Worm (Caenorhabditis elegans) whole organism, L2 larva: ENCODE measurements around the gene let-716.
A peak's percentile ranks its signal among the peaks of the same experiment; 100 is the strongest.

Experiments used
- C34F6.9 ChIP-seq: fragments of 150-350 bp; optimal IDR thresholded peaks from 2 replicates; lab custom pipeline; 2014; ENCODE audit warnings: missing biosample characterization, missing genetic modification characterization
- F13H6.1 ChIP-seq: sonication (generic microtip); optimal IDR thresholded peaks from 2 replicates; lab custom pipeline; 2016; ENCODE audit warnings: missing genetic modification characterization, missing compliant biosample characterization
- Y55F3AM.14 ChIP-seq: fragments of 200-800 bp; sonication (Bioruptor generic); optimal IDR thresholded peaks from 2 replicates; lab custom pipeline; 2018; ENCODE audit warnings: mild to moderate bottlenecking, missing genetic modification characterization, missing compliant biosample characterization
- ZK546.5 ChIP-seq: sonication (generic microtip); optimal IDR thresholded peaks from 2 replicates; lab custom pipeline; 2017; ENCODE audit warnings: missing biosample characterization, missing genetic modification characterization
- alr-1 ChIP-seq: fragments of 150-350 bp; optimal IDR thresholded peaks from 2 replicates; lab custom pipeline; 2014; ENCODE audit warnings: missing biosample characterization, missing genetic modification characterization
- ama-1 ChIP-seq: fragments of 150-350 bp; optimal IDR thresholded peaks from 2 replicates; lab custom pipeline; 2018; ENCODE audit warnings: inconsistent platforms
- ceh-16 ChIP-seq: fragments of 150-350 bp; optimal IDR thresholded peaks from 2 replicates; lab custom pipeline; 2014; ENCODE audit warnings: missing biosample characterization, missing genetic modification characterization
- crh-2 ChIP-seq: sonication (generic microtip); optimal IDR thresholded peaks from 2 replicates; lab custom pipeline; 2017; ENCODE audit warnings: missing biosample characterization, missing genetic modification characterization
- dmd-4 ChIP-seq: sonication (generic microtip); optimal IDR thresholded peaks from 2 replicates; lab custom pipeline; 2017; ENCODE audit warnings: missing biosample characterization, missing genetic modification characterization
- egl-27 ChIP-seq: sonication (generic microtip); optimal IDR thresholded peaks from 3 replicates; lab custom pipeline; 2017; ENCODE audit warnings: missing biosample characterization, missing genetic modification reagents, missing genetic modification characterization
- elt-3 ChIP-seq: sonication (generic microtip); optimal IDR thresholded peaks from 2 replicates; lab custom pipeline; 2017; ENCODE audit warnings: missing biosample characterization, missing genetic modification characterization
- lin-11 ChIP-seq: fragments of 150-350 bp; sonication (generic microtip); optimal IDR thresholded peaks from 2 replicates; lab custom pipeline; 2014; ENCODE audit warnings: missing biosample characterization, missing genetic modification characterization, inconsistent platforms, mixed read lengths
- lin-13 ChIP-seq: fragments of 150-350 bp; optimal IDR thresholded peaks from 2 replicates; lab custom pipeline; 2014; ENCODE audit warnings: missing biosample characterization, missing genetic modification reagents, missing genetic modification characterization
- lin-39 ChIP-seq: fragments of 150-350 bp; optimal IDR thresholded peaks from 2 replicates; lab custom pipeline; 2014; ENCODE audit warnings: missing biosample characterization, missing genetic modification reagents, missing genetic modification characterization
- lsy-2 ChIP-seq, 2 experiments: fragments of 150-350 bp in 1 of 2; sonication (generic microtip) in 1 of 2; optimal IDR thresholded peaks; 2 replicates each; lab custom pipeline; 2014 to 2017; ENCODE audit warnings: missing biosample characterization in 2 of 2, missing genetic modification characterization in 2 of 2
- mab-5 ChIP-seq: fragments of 150-350 bp; optimal IDR thresholded peaks from 2 replicates; lab custom pipeline; 2014; ENCODE audit warnings: missing biosample characterization, missing genetic modification characterization
- mbf-1 ChIP-seq: sonication (generic microtip); optimal IDR thresholded peaks from 2 replicates; lab custom pipeline; 2017; ENCODE audit warnings: missing biosample characterization, missing genetic modification characterization
- mdl-1 ChIP-seq, 2 experiments: fragments of 150-350 bp in 1 of 2; sonication (generic microtip) in 1 of 2; optimal IDR thresholded peaks; 2 replicates each; lab custom pipeline; 2017; ENCODE audit warnings: missing biosample characterization in 2 of 2, missing genetic modification characterization in 2 of 2
- nhr-10 ChIP-seq: sonication (generic microtip); optimal IDR thresholded peaks from 2 replicates; lab custom pipeline; 2017; ENCODE audit warnings: missing biosample characterization, missing genetic modification characterization
- nhr-129 ChIP-seq: fragments of 150-350 bp; optimal IDR thresholded peaks from 2 replicates; lab custom pipeline; 2014; ENCODE audit warnings: missing biosample characterization, missing genetic modification characterization
- nhr-21 ChIP-seq: fragments of 150-350 bp; optimal IDR thresholded peaks from 2 replicates; lab custom pipeline; 2014; ENCODE audit warnings: missing biosample characterization, missing genetic modification characterization
- nhr-23 ChIP-seq: fragments of 150-350 bp; optimal IDR thresholded peaks from 2 replicates; lab custom pipeline; 2014; ENCODE audit warnings: missing biosample characterization, missing genetic modification reagents, missing genetic modification characterization
- nhr-237 ChIP-seq: fragments of 150-350 bp; optimal IDR thresholded peaks from 2 replicates; lab custom pipeline; 2014; ENCODE audit warnings: missing biosample characterization, missing genetic modification characterization
- nhr-25 ChIP-seq: fragments of 150-350 bp; sonication (generic microtip); optimal IDR thresholded peaks from 3 replicates; lab custom pipeline; 2014; ENCODE audit warnings: missing biosample characterization, missing genetic modification characterization
- nhr-6 ChIP-seq: fragments of 150-350 bp; optimal IDR thresholded peaks from 2 replicates; lab custom pipeline; 2014; ENCODE audit warnings: missing biosample characterization, missing genetic modification characterization
- sem-4 ChIP-seq: fragments of 150-350 bp; optimal IDR thresholded peaks from 2 replicates; lab custom pipeline; 2014; ENCODE audit warnings: missing biosample characterization, missing genetic modification reagents, missing genetic modification characterization
- skn-1 ChIP-seq: sonication (generic microtip); optimal IDR thresholded peaks from 2 replicates; lab custom pipeline; 2017; ENCODE audit warnings: missing biosample characterization, missing genetic modification characterization
- sma-3 ChIP-seq: sonication (generic microtip); optimal IDR thresholded peaks from 2 replicates; lab custom pipeline; 2016; ENCODE audit warnings: missing genetic modification reagents, missing genetic modification characterization, missing compliant biosample characterization
- sma-9 ChIP-seq, 2 experiments: fragments of 150-350 bp in 1 of 2; sonication (generic microtip) in 1 of 2; optimal IDR thresholded peaks; 2 replicates each; lab custom pipeline; 2014 to 2016; ENCODE audit warnings: missing genetic modification characterization in 2 of 2, mild to moderate bottlenecking in 1 of 2, missing biosample characterization in 1 of 2, missing compliant biosample characterization in 1 of 2, missing genetic modification reagents in 1 of 2, moderate library complexity in 1 of 2
- snpc-4 ChIP-seq: fragments of 150-350 bp; optimal IDR thresholded peaks from 2 replicates; lab custom pipeline; 2014; ENCODE audit warnings: missing biosample characterization, missing genetic modification characterization
- unc-39 ChIP-seq: fragments of 150-350 bp; optimal IDR thresholded peaks from 2 replicates; lab custom pipeline; 2014; ENCODE audit warnings: missing biosample characterization, missing genetic modification characterization
- unc-55 ChIP-seq: fragments of 150-350 bp; sonication (generic microtip); optimal IDR thresholded peaks from 3 replicates; lab custom pipeline; 2014; ENCODE audit warnings: missing biosample characterization, missing genetic modification reagents, missing genetic modification characterization
- unc-62 ChIP-seq: fragments of 150-350 bp; optimal IDR thresholded peaks from 2 replicates; lab custom pipeline; 2014; ENCODE audit warnings: missing biosample characterization, missing genetic modification reagents, missing genetic modification characterization
- zag-1 ChIP-seq: fragments of 150-350 bp; optimal IDR thresholded peaks from 2 replicates; lab custom pipeline; 2014; ENCODE audit warnings: missing biosample characterization, missing genetic modification characterization
- ztf-1 ChIP-seq: fragments of 200-800 bp; sonication (Bioruptor generic); conservative IDR thresholded peaks from 2 replicates; pipeline ENCODE4 v1.3.6; 2022; ENCODE audit warnings: missing genetic modification characterization, missing compliant biosample characterization
- ztf-11 ChIP-seq: sonication (generic microtip); optimal IDR thresholded peaks from 2 replicates; lab custom pipeline; 2017; ENCODE audit warnings: missing biosample characterization, missing genetic modification characterization
- ztf-4 ChIP-seq: fragments of 150-350 bp; optimal IDR thresholded peaks from 2 replicates; lab custom pipeline; 2014; ENCODE audit warnings: missing biosample characterization, missing genetic modification characterization

Gene let-716

DNA sequence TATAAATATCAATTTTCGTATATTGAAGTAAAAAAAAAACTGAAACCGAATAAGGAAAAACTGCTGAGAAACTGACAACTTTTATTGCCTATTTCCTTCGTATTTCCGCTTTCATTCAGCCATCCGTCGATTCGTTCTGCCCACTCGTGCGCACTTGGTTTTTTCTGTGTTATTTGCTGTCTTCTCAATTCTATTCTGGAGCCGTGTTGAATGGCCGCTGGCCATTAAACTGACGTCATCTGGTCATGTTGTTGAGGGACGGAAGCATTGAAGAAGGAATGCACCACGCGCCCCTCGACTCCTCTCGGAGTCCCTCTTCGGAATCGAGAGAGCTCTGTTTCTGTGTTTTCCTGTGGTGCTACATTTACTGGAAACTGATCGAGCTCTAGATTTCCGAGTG is 34.8 kb upstream of the let-716 start:
- TF ChIP-seq mab-5 (tag; lab: Kevin White, UChicago) = no peak
- peak; percentile 6 for TF ChIP-seq unc-55
- no peak for TF ChIP-seq ZK546.5 (tag; lab: Kevin White, UChicago)
- TF ChIP-seq lsy-2 (tag; optimal IDR thresholded peaks at IDR 0.05; lab: Kevin White, UChicago) = peak; percentile 12 to 64
- peak; percentile 44 for TF ChIP-seq sma-9 (GFP tag; optimal IDR thresholded peaks at IDR 0.05; lab: Kevin White, UChicago)
- TF ChIP-seq sma-9 (tag; optimal IDR thresholded peaks at IDR 0.05; lab: Kevin White, UChicago) = no peak
- peak; percentile 55 for TF ChIP-seq sem-4
- peak; percentile 57 for TF ChIP-seq F13H6.1 (tag; lab: Kevin White, UChicago)
- no peak for TF ChIP-seq ama-1 (lab: Kevin White, UChicago)
- TF ChIP-seq elt-3 = no peak
- peak; percentile 43 for TF ChIP-seq nhr-129 (tag; lab: Kevin White, UChicago)
- TF ChIP-seq mdl-1 (tag; optimal IDR thresholded peaks at IDR 0.05; lab: Kevin White, UChicago) = peak in 1 of 2 experiments; percentile 75
- peak; percentile 35 for TF ChIP-seq zag-1 (tag; lab: Kevin White, UChicago)
- TF ChIP-seq crh-2 (tag; lab: Kevin White, UChicago) = peak; percentile 60
- TF ChIP-seq C34F6.9 (tag; lab: Kevin White, UChicago) = peak; percentile 53
- no peak for TF ChIP-seq nhr-25 (tag; lab: Kevin White, UChicago)
- TF ChIP-seq unc-62 (GFP tag; lab: Kevin White, UChicago) = no peak
- TF ChIP-seq nhr-10 (tag; lab: Kevin White, UChicago) = no peak
- TF ChIP-seq nhr-6 (tag; lab: Kevin White, UChicago) = no peak
- no peak for TF ChIP-seq ztf-11 (tag; lab: Kevin White, UChicago)

DNA sequence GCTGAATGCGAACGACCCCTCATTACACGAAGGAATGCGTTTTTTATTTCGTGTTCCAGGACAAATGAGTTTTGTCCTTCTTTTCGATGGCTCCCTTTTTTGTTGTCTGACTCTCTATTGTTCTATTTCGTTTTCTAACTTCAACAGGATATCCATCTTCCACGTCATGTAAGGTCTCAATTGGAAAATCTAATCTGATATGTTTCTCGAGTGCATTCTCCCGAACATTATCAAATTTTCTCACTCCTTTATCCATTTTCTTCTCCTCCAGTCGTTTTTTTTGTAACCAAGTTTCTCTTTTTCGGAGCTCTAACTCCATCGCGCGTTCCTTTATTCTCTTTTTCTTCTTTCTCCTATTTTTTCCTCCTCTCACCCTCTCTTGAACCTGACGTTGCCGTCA is 32.9 kb upstream of the let-716 start:
- TF ChIP-seq sma-9 (GFP tag; optimal IDR thresholded peaks at IDR 0.05; lab: Kevin White, UChicago) (peak; percentile 47), sma-9 (tag; optimal IDR thresholded peaks at IDR 0.05; lab: Kevin White, UChicago) (no peak), lin-11 (no peak), lsy-2 (tag; optimal IDR thresholded peaks at IDR 0.05; lab: Kevin White, UChicago) (peak in 1 of 2 experiments; percentile 18), sma-3 (GFP tag; lab: Kevin White, UChicago) (no peak), Y55F3AM.14 (GFP tag; lab: Kevin White, UChicago) (no peak), nhr-237 (no peak)

DNA sequence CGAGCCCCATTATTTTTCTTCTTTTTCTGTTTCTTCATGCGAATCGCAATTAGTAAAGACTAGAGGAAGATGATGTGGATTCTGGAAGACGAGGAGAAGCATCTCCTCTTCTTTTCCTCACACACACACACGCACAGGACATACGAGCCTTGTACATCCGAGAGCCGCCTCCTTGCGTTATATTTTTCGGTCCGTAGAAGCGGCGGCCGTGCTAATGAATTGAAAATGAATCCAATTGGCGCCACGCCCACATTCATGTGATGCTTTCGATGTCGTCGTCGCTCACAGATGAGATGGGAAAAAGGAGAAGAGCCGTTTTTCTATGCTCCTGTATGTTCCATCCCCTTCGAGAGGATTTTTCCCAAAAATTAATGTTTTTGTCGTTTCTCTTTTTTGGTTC is 31.9 kb upstream of the let-716 start:
- peak; percentile 24 for TF ChIP-seq nhr-129 (tag; lab: Kevin White, UChicago)
- TF ChIP-seq nhr-23 (tag; lab: Kevin White, UChicago) = no peak
- TF ChIP-seq zag-1 (tag; lab: Kevin White, UChicago) = peak; percentile 58
- peak; percentile 12 for TF ChIP-seq unc-55

DNA sequence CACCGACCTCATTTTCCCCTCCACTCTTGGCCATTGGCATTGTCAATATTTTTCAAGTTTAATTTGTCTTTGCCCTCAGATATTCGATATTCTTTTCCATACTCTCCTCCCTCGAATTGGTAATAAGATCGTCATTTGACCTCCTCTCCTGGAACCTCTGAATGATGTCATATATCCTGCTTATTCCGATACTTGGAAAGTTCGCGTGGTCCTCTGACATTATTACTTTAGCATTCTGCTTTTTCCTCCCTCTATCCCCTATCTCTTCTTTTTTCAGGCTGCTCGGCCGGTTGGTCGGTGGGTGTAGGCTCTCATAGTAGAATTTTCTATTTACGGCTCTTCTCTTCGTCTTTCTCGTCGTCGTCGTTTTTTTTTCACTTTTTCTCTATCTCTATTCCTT is 30.9 kb upstream of the let-716 start:
- TF ChIP-seq zag-1 (tag; lab: Kevin White, UChicago) = peak; percentile 65
- no peak for TF ChIP-seq ztf-11 (tag; lab: Kevin White, UChicago)
- peak; percentile 27 for TF ChIP-seq ama-1 (lab: Kevin White, UChicago)
- peak; percentile 33 for TF ChIP-seq crh-2 (tag; lab: Kevin White, UChicago)
- TF ChIP-seq sma-9 (GFP tag; optimal IDR thresholded peaks at IDR 0.05; lab: Kevin White, UChicago) = peak; percentile 52
- TF ChIP-seq sma-9 (tag; optimal IDR thresholded peaks at IDR 0.05; lab: Kevin White, UChicago) = no peak
- TF ChIP-seq unc-55 = peak; percentile 34
- no peak for TF ChIP-seq mdl-1 (tag; optimal IDR thresholded peaks at IDR 0.05; lab: Kevin White, UChicago)
- TF ChIP-seq lsy-2 (tag; optimal IDR thresholded peaks at IDR 0.05; lab: Kevin White, UChicago) = peak in 1 of 2 experiments; percentile 43
- TF ChIP-seq sem-4 = peak; percentile 42
- peak; percentile 18 for TF ChIP-seq nhr-6 (tag; lab: Kevin White, UChicago)
- peak; percentile 66 for TF ChIP-seq C34F6.9 (tag; lab: Kevin White, UChicago)
- TF ChIP-seq F13H6.1 (tag; lab: Kevin White, UChicago) = peak; percentile 47
- peak; percentile 30 for TF ChIP-seq nhr-129 (tag; lab: Kevin White, UChicago)
- TF ChIP-seq ztf-1 = no peak
- TF ChIP-seq mbf-1 (tag; lab: Kevin White, UChicago) = no peak

DNA sequence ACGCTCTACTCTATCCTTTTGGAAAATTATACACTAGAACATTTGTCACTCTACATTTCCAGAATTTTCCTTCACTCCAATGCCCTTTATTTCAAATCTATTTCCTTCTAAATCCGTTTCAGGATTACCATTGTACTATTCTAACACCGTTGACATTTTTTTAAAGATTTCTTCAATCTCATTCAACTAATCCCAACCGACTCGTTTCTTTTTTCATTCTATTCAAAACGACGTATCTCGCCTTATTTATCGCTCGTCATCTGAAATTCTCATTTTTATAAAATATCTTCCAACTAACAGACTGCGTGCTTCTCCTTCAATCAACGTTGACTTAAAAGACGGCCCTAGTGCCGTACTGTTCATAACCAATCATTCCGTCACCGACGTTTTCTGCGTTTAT is 30.3 kb upstream of the let-716 start, which contains the start of gene akap-1:
Gene akap-1, plus strand, starts transcription at position 301 of the 400 bp plus-strand sequence.
- no peak for TF ChIP-seq sma-9 (GFP tag; optimal IDR thresholded peaks at IDR 0.05; lab: Kevin White, UChicago)
- TF ChIP-seq sma-9 (tag; optimal IDR thresholded peaks at IDR 0.05; lab: Kevin White, UChicago) = no peak
- TF ChIP-seq nhr-21 (tag; lab: Kevin White, UChicago) = no peak
- no peak for TF ChIP-seq skn-1 (tag; lab: Kevin White, UChicago)
- TF ChIP-seq alr-1 (tag; lab: Kevin White, UChicago) = no peak
- no peak for TF ChIP-seq nhr-25 (tag; lab: Kevin White, UChicago)
- TF ChIP-seq dmd-4 (tag; lab: Kevin White, UChicago) = no peak
- TF ChIP-seq nhr-237 = no peak
- no peak for TF ChIP-seq egl-27 (tag; lab: Kevin White, UChicago)
- TF ChIP-seq lin-39 = no peak
- TF ChIP-seq ztf-4 (tag; lab: Kevin White, UChicago) = no peak
- no peak for TF ChIP-seq sem-4
- TF ChIP-seq ceh-16 = no peak
- no peak for TF ChIP-seq unc-55
- TF ChIP-seq snpc-4 (tag; lab: Kevin White, UChicago) = no peak
- TF ChIP-seq unc-39 (tag; lab: Kevin White, UChicago) = no peak
- no peak for TF ChIP-seq elt-3
- no peak for TF ChIP-seq ztf-11 (tag; lab: Kevin White, UChicago)
- no peak for TF ChIP-seq mab-5 (tag; lab: Kevin White, UChicago)
- TF ChIP-seq lin-13 (GFP tag; lab: Kevin White, UChicago) = no peak
